Worm (Caenorhabditis elegans): ENCODE measurements around the gene C33G8.2.

Gene C33G8.2

ce11 chrV:7036475-7036874 is 26.9 kb downstream of the C33G8.2 start, which contains the start of gene twk-11:
TSS of gene twk-11 (minus strand) at chrV:7036575.
- TF ChIP-seq sptf-2 (GFP tag; optimal IDR thresholded peaks at IDR 0.05) = no peak

- no peak for TF ChIP-seq ztf-26 (tag; optimal IDR thresholded peaks at IDR 0.05)
- TF ChIP-seq chd-7 (tag; optimal IDR thresholded peaks at IDR 0.05) = no peak
- TF ChIP-seq aptf-2 (GFP tag; conservative IDR thresholded peaks at IDR 0.05) = no peak
- no peak for TF ChIP-seq cebp-1 (GFP tag; IDR thresholded peaks at IDR 0.05)
- TF ChIP-seq cebp-1 (tag; optimal IDR thresholded peaks at IDR 0.05) = no peak
- TF ChIP-seq lin-54 (GFP tag; optimal IDR thresholded peaks at IDR 0.05) = no peak
- TF ChIP-seq hlh-12 (tag; optimal IDR thresholded peaks at IDR 0.05) = no peak
- no peak for TF ChIP-seq tbx-9 (tag; optimal IDR thresholded peaks at IDR 0.05; ENCODE audit: borderline replicate concordance)
- TF ChIP-seq snpc-1.1 (tag; optimal IDR thresholded peaks at IDR 0.05; ENCODE audit: insufficient read depth) = no peak
- no peak for TF ChIP-seq Y79H2A.3 (GFP tag; conservative IDR thresholded peaks at IDR 0.05)
- TF ChIP-seq dpff-1 (tag; optimal IDR thresholded peaks at IDR 0.05) = no peak
- no peak for TF ChIP-seq Y67H2A.10 (GFP tag; conservative IDR thresholded peaks at IDR 0.05)
- no peak for TF ChIP-seq mes-4 (tag; optimal IDR thresholded peaks at IDR 0.05)
These were observed 36.4 kb downstream of the C33G8.2 start, which contains the start of gene F20A1.2 for ce11 chrV:7046005-7046404. TSS of gene F20A1.2 (plus strand) at chrV:7046305.

ce11 chrV:7047512-7047911 is 38.0 kb downstream of the C33G8.2 start, which contains the start of gene F20A1.8:
TSS of gene F20A1.8 (minus strand) at chrV:7047612.
- TF ChIP-seq lin-26 (GFP tag; IDR thresholded peaks at IDR 0.05) = no peak
- TF ChIP-seq B0035.1 (tag; optimal IDR thresholded peaks at IDR 0.05) = no peak
- TF ChIP-seq lsy-27 (tag; optimal IDR thresholded peaks at IDR 0.05; ENCODE audit: borderline replicate concordance, insufficient read depth) = no peak
- no peak for TF ChIP-seq nhr-90 (tag; optimal IDR thresholded peaks at IDR 0.05)
- no peak for TF ChIP-seq rpc-1 (optimal IDR thresholded peaks at IDR 0.05)
- TF ChIP-seq rpc-1 (tag; optimal IDR thresholded peaks at IDR 0.05) = no peak
- no peak for TF ChIP-seq lin-40 (tag; optimal IDR thresholded peaks at IDR 0.05)
- no peak for TF ChIP-seq K12H6.12 (tag; optimal IDR thresholded peaks at IDR 0.05)
- no peak for TF ChIP-seq zfh-2 (GFP tag; conservative IDR thresholded peaks at IDR 0.05)
- no peak for TF ChIP-seq mcd-1 (GFP tag; IDR thresholded peaks at IDR 0.05)
- no peak for TF ChIP-seq let-607 (tag; optimal IDR thresholded peaks at IDR 0.05)
- TF ChIP-seq nhr-80 (tag; optimal IDR thresholded peaks at IDR 0.05) = no peak
- TF ChIP-seq C17E4.6 (GFP tag; IDR thresholded peaks at IDR 0.05) = no peak
- TF ChIP-seq hlh-12 (tag; optimal IDR thresholded peaks at IDR 0.05) = no peak
- TF ChIP-seq egl-44 (GFP tag; IDR thresholded peaks at IDR 0.05) = no peak
- TF ChIP-seq unc-130 (GFP tag; optimal IDR thresholded peaks at IDR 0.05) = no peak
- no peak for TF ChIP-seq mes-4 (tag; optimal IDR thresholded peaks at IDR 0.05)
- no peak for TF ChIP-seq him-1 (tag; optimal IDR thresholded peaks at IDR 0.05)
- no peak for TF ChIP-seq fkh-3 (tag; optimal IDR thresholded peaks at IDR 0.05)
- TF ChIP-seq lin-54 (GFP tag; optimal IDR thresholded peaks at IDR 0.05) = no peak
- no peak for TF ChIP-seq aptf-3 (GFP tag; IDR thresholded peaks at IDR 0.05)

ce11 chrV:7050153-7050552 is 40.6 kb downstream of the C33G8.2 start:
- TF ChIP-seq K11D2.4 (GFP tag; IDR thresholded peaks at IDR 0.05) (no peak), madf-3 (GFP tag; IDR thresholded peaks at IDR 0.05) (no peak), aptf-3 (GFP tag; IDR thresholded peaks at IDR 0.05) (no peak), somi-1 (GFP tag; optimal IDR thresholded peaks at IDR 0.05) (no peak), pbrm-1 (GFP tag; IDR thresholded peaks at IDR 0.05) (no peak)

All from whole organism, young adult.